Worm (Caenorhabditis elegans) whole organism, L4/young adult: ENCODE results near the gene T23F4.2.

ENCODE experiments used
- W03F9.2 ChIP-seq: fragments of 150-350 bp; optimal IDR thresholded peaks from 2 replicates; lab custom pipeline; 2014; ENCODE audit warnings: missing biosample characterization, missing genetic modification characterization
- dao-5 ChIP-seq: sonication (generic microtip); optimal IDR thresholded peaks from 2 replicates; lab custom pipeline; 2016; ENCODE audit warnings: missing genotype, missing genetic modification characterization, moderate library complexity, missing compliant biosample characterization
- him-1 ChIP-seq: sonication (generic microtip); optimal IDR thresholded peaks from 2 replicates; lab custom pipeline; 2016; ENCODE audit warnings: missing genotype, missing genetic modification reagents, missing genetic modification characterization, missing compliant biosample characterization

DNA sequence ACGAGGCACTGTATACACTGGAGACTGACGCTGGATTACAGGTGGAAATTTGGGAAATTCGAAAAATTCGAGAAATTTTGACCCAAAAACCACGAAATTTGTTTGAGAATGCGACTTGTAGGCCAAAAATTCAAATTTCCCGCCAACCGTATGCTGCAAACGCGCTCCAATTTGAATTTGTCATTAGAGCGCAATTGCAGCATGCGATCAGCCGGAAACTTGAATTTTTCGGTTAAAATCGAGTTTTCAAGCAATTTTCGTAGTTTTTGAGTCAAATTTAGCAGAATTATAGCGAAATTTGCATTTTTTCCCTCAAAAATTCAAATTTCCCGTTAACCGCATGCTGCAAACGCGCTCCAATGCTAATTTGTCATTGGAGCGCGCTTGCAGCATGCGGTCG lies 33.1 kb upstream of the T23F4.2 start:
- TF ChIP-seq him-1 (no peak), dao-5 (tag; lab: Kevin White, UChicago) (no peak), W03F9.2 (tag; lab: Kevin White, UChicago) (no peak)
